Fruit fly (Drosophila melanogaster) whole organism, embryonic: ENCODE results near the gene Cep97.

ENCODE experiments used
- Adf1 ChIP-seq: fragments of 200-800 bp; sonication (Bioruptor generic); IDR thresholded peaks from 2 replicates; pipeline ENCODE4 v1.3.6; 2022; ENCODE audit warnings: missing biosample characterization, missing genetic modification characterization
- Awh ChIP-seq: fragments of 200-800 bp; sonication (Bioruptor generic); IDR thresholded peaks from 2 replicates; pipeline ENCODE4, ENCODE4 v1.3.6; 2022; ENCODE audit warnings: missing biosample characterization, missing genetic modification characterization
- BEAF-32 ChIP-seq: fragments of 200-800 bp; sonication (Bioruptor generic); optimal IDR thresholded peaks from 3 replicates; lab custom pipeline; 2017; ENCODE audit warnings: missing biosample characterization, missing genetic modification characterization, mild to moderate bottlenecking, moderate library complexity, missing genetic modification reagents
- CG11456 ChIP-seq: fragments of 200-800 bp; sonication (Bioruptor generic); IDR thresholded peaks from 3 replicates; pipeline ENCODE4 v1.3.6; 2022; ENCODE audit warnings: missing biosample characterization, missing genetic modification characterization
- CG11695 ChIP-seq: fragments of 200-800 bp; sonication (Bioruptor generic); IDR thresholded peaks from 3 replicates; pipeline ENCODE4 v1.3.6; 2022; ENCODE audit warnings: missing biosample characterization, missing genetic modification characterization
- CG12071 ChIP-seq: fragments of 200-800 bp; sonication (Bioruptor generic); optimal IDR thresholded peaks from 3 replicates; lab custom pipeline; 2018; ENCODE audit warnings: missing biosample characterization, mild to moderate bottlenecking, missing genetic modification characterization
- CG12155 ChIP-seq: fragments of 200-800 bp; sonication (Bioruptor generic); optimal IDR thresholded peaks from 3 replicates; lab custom pipeline; 2016; ENCODE audit warnings: missing biosample characterization, missing genetic modification characterization
- CG14710 ChIP-seq: fragments of 200-800 bp; sonication (Bioruptor generic); optimal IDR thresholded peaks from 3 replicates; lab custom pipeline; 2019; ENCODE audit warnings: missing biosample characterization, mild to moderate bottlenecking, missing genetic modification characterization, moderate library complexity
- CG1602 ChIP-seq: fragments of 200-800 bp; sonication (Bioruptor generic); optimal IDR thresholded peaks from 3 replicates; lab custom pipeline; 2016; ENCODE audit warnings: missing biosample characterization, missing genetic modification characterization
- CG16779 ChIP-seq: fragments of 200-800 bp; sonication (Bioruptor generic); IDR thresholded peaks from 2 replicates; pipeline ENCODE4 v1.3.6; 2022; ENCODE audit warnings: missing biosample characterization, missing genetic modification characterization
- CG17359 ChIP-seq: fragments of 200-800 bp; sonication (Bioruptor generic); optimal IDR thresholded peaks from 3 replicates; lab custom pipeline; 2018; ENCODE audit warnings: missing biosample characterization, mild to moderate bottlenecking, missing genetic modification characterization, moderate library complexity
- CG17385 ChIP-seq: fragments of 200-800 bp; sonication (Bioruptor generic); optimal IDR thresholded peaks from 3 replicates; lab custom pipeline; 2018; ENCODE audit warnings: missing biosample characterization, mild to moderate bottlenecking, missing genetic modification characterization
- CG17912 ChIP-seq: fragments of 200-800 bp; sonication (Bioruptor generic); optimal IDR thresholded peaks from 2 replicates; lab custom pipeline; 2018; ENCODE audit warnings: missing biosample characterization, mild to moderate bottlenecking, missing genetic modification characterization
- CG1792 ChIP-seq: fragments of 200-800 bp; sonication (Bioruptor generic); optimal IDR thresholded peaks from 2 replicates; lab custom pipeline; 2016; ENCODE audit warnings: missing biosample characterization, missing genetic modification characterization
- CG32532 ChIP-seq: fragments of 200-800 bp; sonication (Bioruptor generic); IDR thresholded peaks from 2 replicates; pipeline ENCODE4 v1.3.6; 2022; ENCODE audit warnings: missing biosample characterization, missing genetic modification characterization
- CG34224 ChIP-seq: fragments of 200-800 bp; sonication (Bioruptor generic); IDR thresholded peaks from 3 replicates; pipeline ENCODE4 v1.3.6; 2022; ENCODE audit warnings: missing biosample characterization, missing genetic modification characterization; ENCODE audit not compliant: partially characterized antibody
- CG3995 ChIP-seq: fragments of 200-800 bp; sonication (Bioruptor generic); optimal IDR thresholded peaks from 3 replicates; lab custom pipeline; 2016; ENCODE audit warnings: missing biosample characterization, missing genetic modification characterization
- CG7745 ChIP-seq: fragments of 200-800 bp; sonication (Bioruptor generic); optimal IDR thresholded peaks from 2 replicates; lab custom pipeline; 2018; ENCODE audit warnings: missing biosample characterization, mild to moderate bottlenecking, missing genetic modification characterization, moderate library complexity
- CG8290 ChIP-seq, 3 experiments: fragments of 200-800 bp; sonication (Bioruptor generic); optimal IDR thresholded peaks; 2 replicates each; lab custom pipeline; 2016 to 2019; ENCODE audit warnings: missing biosample characterization in 3 of 3, missing genetic modification characterization in 3 of 3, mild to moderate bottlenecking in 2 of 3, moderate library complexity in 1 of 3
- CG8944 ChIP-seq: fragments of 200-800 bp; sonication (Bioruptor generic); optimal IDR thresholded peaks from 3 replicates; lab custom pipeline; 2016; ENCODE audit warnings: missing biosample characterization, missing genetic modification characterization
- CG9215 ChIP-seq: fragments of 200-800 bp; sonication (Bioruptor generic); IDR thresholded peaks from 2 replicates; pipeline ENCODE4 v1.3.6; 2022; ENCODE audit warnings: missing biosample characterization, missing genetic modification characterization
- Camta ChIP-seq: fragments of 200-800 bp; sonication (Bioruptor generic); optimal IDR thresholded peaks from 2 replicates; lab custom pipeline; 2016; ENCODE audit warnings: missing biosample characterization, missing genetic modification characterization
- Dip3 ChIP-seq: fragments of 200-800 bp; sonication (Bioruptor generic); optimal IDR thresholded peaks from 3 replicates; lab custom pipeline; 2016; ENCODE audit warnings: missing biosample characterization, missing genetic modification characterization
- Fer3 ChIP-seq: fragments of 200-800 bp; sonication (Bioruptor generic); optimal IDR thresholded peaks from 2 replicates; lab custom pipeline; 2018; ENCODE audit warnings: missing biosample characterization, mild to moderate bottlenecking, missing genetic modification characterization, moderate library complexity
- HmgD ChIP-seq: fragments of 200-800 bp; sonication (Bioruptor generic); optimal IDR thresholded peaks from 3 replicates; lab custom pipeline; 2016; ENCODE audit warnings: missing biosample characterization, missing genetic modification characterization
- Hsf ChIP-seq: fragments of 200-800 bp; sonication (Bioruptor generic); optimal IDR thresholded peaks from 3 replicates; lab custom pipeline; 2016; ENCODE audit warnings: missing biosample characterization, missing genetic modification characterization
- Lpt ChIP-seq: fragments of >200 bp; optimal IDR thresholded peaks from 2 replicates; lab custom pipeline; 2018; ENCODE audit warnings: missing biosample characterization, missing genetic modification characterization
- Mes4 ChIP-seq: fragments of 200-800 bp; sonication (Bioruptor generic); optimal IDR thresholded peaks from 2 replicates; lab custom pipeline; 2016; ENCODE audit warnings: missing biosample characterization, missing genetic modification characterization
- Ssrp ChIP-seq: fragments of 200-800 bp; sonication (Bioruptor generic); optimal IDR thresholded peaks from 2 replicates; lab custom pipeline; 2018; ENCODE audit warnings: missing biosample characterization, mild to moderate bottlenecking, missing genetic modification characterization, moderate library complexity
- Trl ChIP-seq, 3 experiments: fragments of >200 bp in 2 of 3; fragments of 200-800 bp in 1 of 3; sonication (Bioruptor generic) in 1 of 3; optimal IDR thresholded peaks; 2 replicates in 1 of 3; 3 replicates in 2 of 3; lab custom pipeline; 2016 to 2017; ENCODE audit warnings: missing biosample characterization in 1 of 3, missing genetic modification characterization in 1 of 3
- Usf ChIP-seq: fragments of 200-800 bp; sonication (Bioruptor generic); optimal IDR thresholded peaks from 2 replicates; lab custom pipeline; 2017; ENCODE audit warnings: missing genotype, missing biosample characterization, missing genetic modification characterization
- ap ChIP-seq: fragments of 200-800 bp; sonication (Bioruptor generic); IDR thresholded peaks from 2 replicates; pipeline ENCODE4 v1.3.6; 2022; ENCODE audit warnings: missing biosample characterization, missing genetic modification characterization
- ato ChIP-seq: fragments of 200-800 bp; sonication (Bioruptor generic); IDR thresholded peaks from 2 replicates; pipeline ENCODE4 v1.3.6; 2022; ENCODE audit warnings: missing biosample characterization, missing genetic modification characterization; ENCODE audit not compliant: partially characterized antibody
- bab2 ChIP-seq: fragments of 200-800 bp; sonication (Bioruptor generic); optimal IDR thresholded peaks from 2 replicates; lab custom pipeline; 2016; ENCODE audit warnings: missing biosample characterization, missing genetic modification characterization
- bowl ChIP-seq: fragments of 200-800 bp; sonication (Bioruptor generic); IDR thresholded peaks from 2 replicates; pipeline ENCODE4 v1.3.6; 2022; ENCODE audit warnings: missing biosample characterization, missing genetic modification characterization
- br ChIP-seq: fragments of >200 bp; optimal IDR thresholded peaks from 2 replicates; lab custom pipeline; 2017
- dmrt11E ChIP-seq: fragments of 200-800 bp; sonication (Bioruptor generic); optimal IDR thresholded peaks from 3 replicates; lab custom pipeline; 2018; ENCODE audit warnings: missing biosample characterization, mild to moderate bottlenecking, missing genetic modification characterization, moderate library complexity
- eyg ChIP-seq: fragments of 200-800 bp; sonication (Bioruptor generic); optimal IDR thresholded peaks from 3 replicates; lab custom pipeline; 2016; ENCODE audit warnings: missing biosample characterization, missing genetic modification characterization
- fu2 ChIP-seq: fragments of 200-800 bp; sonication (Bioruptor generic); optimal IDR thresholded peaks from 2 replicates; lab custom pipeline; 2016; ENCODE audit warnings: missing biosample characterization, missing genetic modification characterization
- gcm2 ChIP-seq: fragments of 200-800 bp; sonication (Bioruptor generic); optimal IDR thresholded peaks from 2 replicates; lab custom pipeline; 2016; ENCODE audit warnings: missing biosample characterization, missing genetic modification characterization
- h ChIP-seq: fragments of >200 bp; optimal IDR thresholded peaks from 2 replicates; lab custom pipeline; 2017
- hkb ChIP-seq, 2 experiments: fragments of 200-800 bp in 1 of 2; fragments of >200 bp in 1 of 2; sonication (Bioruptor generic) in 1 of 2; IDR thresholded peaks in 1 of 2; optimal IDR thresholded peaks in 1 of 2; 2 replicates each; pipeline versions ENCODE4 v1.3.6 to Lab custom; 2017 to 2022; ENCODE audit warnings: missing biosample characterization in 1 of 2, missing genetic modification characterization in 1 of 2
- kay ChIP-seq: fragments of 200-800 bp; sonication (Bioruptor generic); optimal IDR thresholded peaks from 2 replicates; lab custom pipeline; 2016; ENCODE audit warnings: missing biosample characterization, missing genetic modification characterization
- lab ChIP-seq: fragments of 200-800 bp; sonication (Bioruptor generic); optimal IDR thresholded peaks from 3 replicates; lab custom pipeline; 2017; ENCODE audit warnings: missing biosample characterization, missing genetic modification characterization, mild to moderate bottlenecking, moderate library complexity, missing genetic modification reagents
- pita ChIP-seq: fragments of 200-800 bp; sonication (Bioruptor generic); optimal IDR thresholded peaks from 2 replicates; lab custom pipeline; 2017; ENCODE audit warnings: missing biosample characterization, mild to moderate bottlenecking, missing genetic modification characterization
- pum ChIP-seq: fragments of 200-800 bp; sonication (Bioruptor generic); optimal IDR thresholded peaks from 2 replicates; lab custom pipeline; 2016; ENCODE audit warnings: missing biosample characterization, missing genetic modification characterization
- sima ChIP-seq: fragments of 200-800 bp; sonication (Bioruptor generic); optimal IDR thresholded peaks from 2 replicates; lab custom pipeline; 2016; ENCODE audit warnings: missing biosample characterization, missing genetic modification characterization
- sob ChIP-seq: fragments of 200-800 bp; sonication (Bioruptor generic); IDR thresholded peaks from 2 replicates; pipeline ENCODE4 v1.3.6; 2022; ENCODE audit warnings: missing biosample characterization, missing genetic modification characterization
- stwl ChIP-seq: fragments of 200-800 bp; sonication (Bioruptor generic); optimal IDR thresholded peaks from 3 replicates; lab custom pipeline; 2018; ENCODE audit warnings: missing biosample characterization, mild to moderate bottlenecking, missing genetic modification characterization, moderate library complexity
- trh ChIP-seq: fragments of 200-800 bp; sonication (Bioruptor generic); optimal IDR thresholded peaks from 2 replicates; lab custom pipeline; 2016; ENCODE audit warnings: missing biosample characterization, missing genetic modification characterization
- vnd ChIP-seq: fragments of 200-800 bp; sonication (Bioruptor generic); IDR thresholded peaks from 3 replicates; pipeline ENCODE4 v1.3.6; 2022; ENCODE audit warnings: missing biosample characterization, missing genetic modification characterization; ENCODE audit not compliant: partially characterized antibody
- wdn ChIP-seq: fragments of 200-800 bp; sonication (Bioruptor generic); IDR thresholded peaks from 2 replicates; pipeline ENCODE4 v1.3.6; 2022; ENCODE audit warnings: missing biosample characterization, missing genetic modification characterization

Cep97 gene

DNA sequence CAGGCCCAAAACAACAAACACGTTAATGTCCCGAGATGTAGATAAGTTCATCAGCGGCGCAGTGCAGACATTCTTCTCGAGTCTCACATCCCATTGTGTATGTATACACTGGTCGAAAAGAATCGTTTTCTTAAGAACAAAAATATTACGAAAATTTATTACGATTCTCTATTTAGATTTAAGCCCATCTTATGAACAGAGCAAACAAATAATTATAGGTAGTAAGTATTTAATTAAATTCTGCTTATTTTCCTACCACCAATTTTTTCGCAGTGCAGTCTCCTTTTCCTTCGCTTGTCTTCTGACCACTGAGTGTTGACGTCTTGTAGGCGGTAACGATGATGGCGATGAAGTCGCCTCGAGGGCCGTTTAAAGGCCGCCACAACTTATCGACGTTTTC lies 6.1 kb upstream of the Cep97 start (continued):
- TF ChIP-seq hkb (optimal IDR thresholded peaks at IDR 0.05; lab: Kevin White, UChicago), result no peak
- no peak for TF ChIP-seq hkb (GFP tag; IDR thresholded peaks at IDR 0.05; lab: Robert Waterston, UW)
- no peak for TF ChIP-seq CG17912 (GFP tag; lab: Kevin White, UChicago)
- TF ChIP-seq CG1602 (GFP tag; lab: Kevin White, UChicago), result peak; percentile 61
- TF ChIP-seq stwl (tag; lab: Kevin White, UChicago), result peak; percentile 8
- no peak for TF ChIP-seq CG11695 (GFP tag; lab: Robert Waterston, UW)
- peak; percentile 29 for TF ChIP-seq CG7745 (tag; lab: Kevin White, UChicago)
- TF ChIP-seq Awh (GFP tag; lab: Robert Waterston, UW), result no peak
- TF ChIP-seq CG11456 (GFP tag; lab: Robert Waterston, UW), result no peak
- no peak for TF ChIP-seq CG16779 (GFP tag; lab: Robert Waterston, UW)
- TF ChIP-seq Usf (GFP tag; lab: Kevin White, UChicago), result peak; percentile 11
- TF ChIP-seq Mes4 (GFP tag; lab: Kevin White, UChicago), result no peak
- peak; percentile 29 for TF ChIP-seq CG8290 (GFP tag; optimal IDR thresholded peaks at IDR 0.05; lab: Kevin White, UChicago)
- TF ChIP-seq CG8290 (tag; optimal IDR thresholded peaks at IDR 0.05; lab: Kevin White, UChicago), result no peak
- TF ChIP-seq ato (GFP tag; lab: Robert Waterston, UW), result no peak
- TF ChIP-seq Lpt, result no peak
- no peak for TF ChIP-seq Trl (optimal IDR thresholded peaks at IDR 0.05; lab: Kevin White, UChicago)
- peak; percentile 25 for TF ChIP-seq Trl (GFP tag; optimal IDR thresholded peaks at IDR 0.05; lab: Kevin White, UChicago)
- TF ChIP-seq Dip3, result no peak
- no peak for TF ChIP-seq ap
- no peak for TF ChIP-seq CG17385 (GFP tag; lab: Kevin White, UChicago)
- no peak for TF ChIP-seq CG3995 (GFP tag; lab: Kevin White, UChicago)
- TF ChIP-seq HmgD, result no peak
- no peak for TF ChIP-seq lab
- no peak for TF ChIP-seq CG1792 (GFP tag; lab: Kevin White, UChicago)
- no peak for TF ChIP-seq CG9215 (GFP tag; lab: Robert Waterston, UW)
- TF ChIP-seq CG32532 (GFP tag; lab: Robert Waterston, UW), result no peak
- no peak for TF ChIP-seq Fer3 (tag; lab: Kevin White, UChicago)
- no peak for TF ChIP-seq wdn (GFP tag; lab: Robert Waterston, UW)
- TF ChIP-seq CG12155 (GFP tag; lab: Kevin White, UChicago), result no peak
- TF ChIP-seq br (lab: Kevin White, UChicago), result no peak
- peak; percentile 11 for TF ChIP-seq Ssrp (tag; lab: Kevin White, UChicago)
- no peak for TF ChIP-seq sima (GFP tag; lab: Kevin White, UChicago)
- no peak for TF ChIP-seq fu2
- TF ChIP-seq eyg (GFP tag; lab: Kevin White, UChicago), result no peak
- TF ChIP-seq Camta (GFP tag; lab: Kevin White, UChicago), result peak; percentile 7
- no peak for TF ChIP-seq gcm2 (GFP tag; lab: Kevin White, UChicago)
- no peak for TF ChIP-seq h (lab: Kevin White, UChicago)
- no peak for TF ChIP-seq CG34224 (GFP tag; lab: Robert Waterston, UW)
- peak; percentile 21 for TF ChIP-seq trh (GFP tag; lab: Kevin White, UChicago)
- TF ChIP-seq sob (GFP tag; lab: Robert Waterston, UW), result no peak
- TF ChIP-seq kay (GFP tag; lab: Kevin White, UChicago), result no peak
- TF ChIP-seq pita (GFP tag; lab: Kevin White, UChicago), result no peak
- no peak for TF ChIP-seq bab2 (GFP tag; lab: Kevin White, UChicago)
- no peak for TF ChIP-seq Adf1 (GFP tag; lab: Robert Waterston, UW)
- TF ChIP-seq bowl, result no peak
- no peak for TF ChIP-seq vnd
- no peak for TF ChIP-seq CG12071 (GFP tag; lab: Kevin White, UChicago)
- TF ChIP-seq Hsf, result peak; percentile 42
- TF ChIP-seq pum (GFP tag; lab: Kevin White, UChicago), result peak; percentile 18
- peak; percentile 56 for TF ChIP-seq CG14710 (tag; lab: Kevin White, UChicago)
- TF ChIP-seq CG17359 (tag; lab: Kevin White, UChicago), result no peak
- TF ChIP-seq CG8944 (GFP tag; lab: Kevin White, UChicago), result no peak
- TF ChIP-seq BEAF-32, result no peak
- TF ChIP-seq dmrt11E (tag; lab: Kevin White, UChicago), result peak; percentile 89
